Fruit fly (Drosophila melanogaster): Measurements from ENCODE around the gene CtsL4.

The CtsL4 gene

dm6 chr2L:10341405-10341804 is 15.0 kb downstream of the CtsL4 start, which contains the start of gene CG31715 (continued):
- no peak for TF ChIP-seq CG4404 (GFP tag; IDR thresholded peaks at IDR 0.05)
- TF ChIP-seq NC2β (GFP tag; optimal IDR thresholded peaks at IDR 0.05), result no peak
- no peak for TF ChIP-seq CG14860 (GFP tag; IDR thresholded peaks at IDR 0.05; ENCODE audit: partially characterized antibody)
- TF ChIP-seq H2.0 (GFP tag; IDR thresholded peaks at IDR 0.05), result no peak
- TF ChIP-seq en (GFP tag; optimal IDR thresholded peaks at IDR 0.05), result no peak
- peak; percentile 64 for TF ChIP-seq gem (tag; optimal IDR thresholded peaks at IDR 0.05)
- TF ChIP-seq Neu2 (GFP tag; optimal IDR thresholded peaks at IDR 0.05; ENCODE audit: borderline replicate concordance), result no peak
- no peak for TF ChIP-seq NFAT (GFP tag; IDR thresholded peaks at IDR 0.05)
- TF ChIP-seq salm (tag; optimal IDR thresholded peaks at IDR 0.05), result no peak
- TF ChIP-seq luna (GFP tag; optimal IDR thresholded peaks at IDR 0.05), result no peak
- TF ChIP-seq Oaz (GFP tag; IDR thresholded peaks at IDR 0.05), result no peak
- no peak for TF ChIP-seq CG17912 (GFP tag; optimal IDR thresholded peaks at IDR 0.05)
- peak; percentile 48; the same call in 1 of the 2 replicates for TF ChIP-seq vvl (GFP tag; IDR thresholded peaks at IDR 0.05)
- no peak for TF ChIP-seq CG32767 (GFP tag; IDR thresholded peaks at IDR 0.05)
- TF ChIP-seq Antp (GFP tag; optimal IDR thresholded peaks at IDR 0.05), result no peak
- no peak for TF ChIP-seq CG4617 (GFP tag; optimal IDR thresholded peaks at IDR 0.05; ENCODE audit: borderline replicate concordance)
- TF ChIP-seq vnd (GFP tag; IDR thresholded peaks at IDR 0.05; ENCODE audit: partially characterized antibody), result no peak
- TF ChIP-seq Fer2 (tag; optimal IDR thresholded peaks at IDR 0.05), result no peak
- no peak for TF ChIP-seq fu2 (GFP tag; optimal IDR thresholded peaks at IDR 0.05)
- TF ChIP-seq CG10959 (GFP tag; IDR thresholded peaks at IDR 0.05), result no peak
- peak; percentile 66 for TF ChIP-seq MBD-R2 (GFP tag; IDR thresholded peaks at IDR 0.05)
- no peak for TF ChIP-seq da (GFP tag; optimal IDR thresholded peaks at IDR 0.05)
- no peak for TF ChIP-seq sna (GFP tag; IDR thresholded peaks at IDR 0.05; ENCODE audit: partially characterized antibody)
- no peak for TF ChIP-seq corto (GFP tag; optimal IDR thresholded peaks at IDR 0.05)
- TF ChIP-seq CG33213 (GFP tag; optimal IDR thresholded peaks at IDR 0.05), result no peak
- no peak for TF ChIP-seq run (tag; optimal IDR thresholded peaks at IDR 0.05)
- peak; percentile 78 for TF ChIP-seq CG30020 (tag; optimal IDR thresholded peaks at IDR 0.05)
- TF ChIP-seq sr (GFP tag; IDR thresholded peaks at IDR 0.05), result no peak
- no peak for TF ChIP-seq CG12942 (GFP tag; optimal IDR thresholded peaks at IDR 0.05)
- no peak for TF ChIP-seq usp (GFP tag; optimal IDR thresholded peaks at IDR 0.05)
- peak; percentile 51 for TF ChIP-seq Ets65A (GFP tag)
- TF ChIP-seq prd (optimal IDR thresholded peaks at IDR 0.05), result no peak
- no peak for TF ChIP-seq prd (GFP tag; IDR thresholded peaks at IDR 0.05)
- TF ChIP-seq Atf6 (GFP tag; IDR thresholded peaks at IDR 0.05), result 0 out of 2 replicates have a peak, but pooled peaks have one; percentile 19
- no peak for TF ChIP-seq CG17186 (GFP tag; optimal IDR thresholded peaks at IDR 0.05)

- TF ChIP-seq cwo (GFP tag; optimal IDR thresholded peaks at IDR 0.05), result peak; percentile 14
- TF ChIP-seq Hsf (GFP tag; optimal IDR thresholded peaks at IDR 0.05), result no peak
- peak; percentile 6 for TF ChIP-seq exex (tag; optimal IDR thresholded peaks at IDR 0.05)
- peak in 1 of 2 experiments; percentile 24 for TF ChIP-seq eve (GFP tag; optimal IDR thresholded peaks at IDR 0.05)
- no peak for TF ChIP-seq Med (GFP tag)
Measured at dm6 chr2L:10339841-10340240, 16.6 kb downstream of the CtsL4 start.

dm6 chr2L:10339212-10339721 is 17.1 kb downstream of the CtsL4 start, which contains the start of gene SamDC:
TSS of gene SamDC (plus strand) at chr2L:10339457.
- TF ChIP-seq bsh (GFP tag; optimal IDR thresholded peaks at IDR 0.05) (peak in 1 of 2 experiments; percentile 49), Awh (GFP tag; IDR thresholded peaks at IDR 0.05) (no peak), sc (optimal IDR thresholded peaks at IDR 0.05) (no peak), sc (GFP tag; optimal IDR thresholded peaks at IDR 0.05) (no peak), CG8281 (tag; optimal IDR thresholded peaks at IDR 0.05) (no peak), luna (GFP tag; optimal IDR thresholded peaks at IDR 0.05) (no peak), Nf-YA (GFP tag; IDR thresholded peaks at IDR 0.05) (no peak), CG13424 (tag; optimal IDR thresholded peaks at IDR 0.05) (peak; percentile 59), az2 (GFP tag; optimal IDR thresholded peaks at IDR 0.05) (peak; percentile 53), CG18011 (GFP tag; optimal IDR thresholded peaks at IDR 0.05) (no peak), lmd (GFP tag; IDR thresholded peaks at IDR 0.05) (no peak; the same call in 1 of the 2 replicates), ERR (GFP tag; optimal IDR thresholded peaks at IDR 0.05) (no peak), grn (GFP tag; optimal IDR thresholded peaks at IDR 0.05) (peak; percentile 99)
